Fruit fly (Drosophila melanogaster): ENCODE results near the gene CG32269.

The CG32269 gene

dm6 chr3L:3172445-3172844 lies 36.3 kb downstream of the CG32269 start, which contains the start of gene CG14963:
CG14963 (minus strand) TSS chr3L:3172545.
- TF ChIP-seq en (GFP tag; optimal IDR thresholded peaks at IDR 0.05) (no peak), CG4404 (GFP tag; IDR thresholded peaks at IDR 0.05) (no peak), pros (GFP tag; optimal IDR thresholded peaks at IDR 0.05) (no peak), ato (GFP tag; IDR thresholded peaks at IDR 0.05; ENCODE audit: partially characterized antibody) (no peak), CG6654 (GFP tag; optimal IDR thresholded peaks at IDR 0.05) (no peak), lbe (GFP tag; optimal IDR thresholded peaks at IDR 0.05) (no peak), CG30020 (tag; optimal IDR thresholded peaks at IDR 0.05) (no peak), ara (GFP tag; IDR thresholded peaks at IDR 0.05) (no peak), CG1602 (GFP tag; optimal IDR thresholded peaks at IDR 0.05) (no peak), CG2875 (GFP tag; optimal IDR thresholded peaks at IDR 0.05) (no peak), tll (GFP tag; optimal IDR thresholded peaks at IDR 0.05) (no peak), fd102C (GFP tag; optimal IDR thresholded peaks at IDR 0.05) (no peak), salm (tag; optimal IDR thresholded peaks at IDR 0.05) (no peak), CG5180 (GFP tag; optimal IDR thresholded peaks at IDR 0.05) (no peak), zfh1 (GFP tag; IDR thresholded peaks at IDR 0.05) (no peak), Atf6 (GFP tag; IDR thresholded peaks at IDR 0.05) (no peak), MESR4 (GFP tag; optimal IDR thresholded peaks at IDR 0.05) (no peak), CG3847 (GFP tag; IDR thresholded peaks at IDR 0.05) (no peak), tx (GFP tag; optimal IDR thresholded peaks at IDR 0.05) (no peak), Oaz (GFP tag; IDR thresholded peaks at IDR 0.05) (no peak)

- TF ChIP-seq CG3726 (GFP tag; IDR thresholded peaks at IDR 0.05) (no peak), CG14710 (tag; optimal IDR thresholded peaks at IDR 0.05) (peak; percentile 18), hbn (GFP tag; IDR thresholded peaks at IDR 0.05; ENCODE audit: partially characterized antibody) (no peak), CG1792 (GFP tag; optimal IDR thresholded peaks at IDR 0.05) (no peak), trem (tag; optimal IDR thresholded peaks at IDR 0.05) (peak; percentile 41), YL-1 (GFP tag; optimal IDR thresholded peaks at IDR 0.05) (peak; percentile 40), HLH4C (GFP tag; IDR thresholded peaks at IDR 0.05; ENCODE audit: partially characterized antibody) (no peak), CG14050 (GFP tag; IDR thresholded peaks at IDR 0.05) (no peak), CG6683 (GFP tag; optimal IDR thresholded peaks at IDR 0.05) (no peak), Max (GFP tag; optimal IDR thresholded peaks at IDR 0.05) (peak; percentile 9), MBD-R2 (GFP tag; IDR thresholded peaks at IDR 0.05) (peak; percentile 19; the same call in 1 of the 2 replicates), ewg (GFP tag; optimal IDR thresholded peaks at IDR 0.05) (no peak), trh (GFP tag; optimal IDR thresholded peaks at IDR 0.05) (no peak), Bteb2 (GFP tag; optimal IDR thresholded peaks at IDR 0.05) (no peak), E2f1 (GFP tag; IDR thresholded peaks at IDR 0.05) (no peak), Dek (tag; optimal IDR thresholded peaks at IDR 0.05) (no peak), stwl (tag; optimal IDR thresholded peaks at IDR 0.05) (peak; percentile 41), Opbp (GFP tag; IDR thresholded peaks at IDR 0.05; ENCODE audit: partially characterized antibody) (no peak), CG9797 (GFP tag; optimal IDR thresholded peaks at IDR 0.05) (peak; percentile 52), Hr78 (GFP tag; optimal IDR thresholded peaks at IDR 0.05) (no peak), Spps (tag; optimal IDR thresholded peaks at IDR 0.05) (no peak), pzg (GFP tag; optimal IDR thresholded peaks at IDR 0.05) (peak; percentile 9), Myb (GFP tag; optimal IDR thresholded peaks at IDR 0.05) (peak; percentile 7), phol (tag; optimal IDR thresholded peaks at IDR 0.05) (no peak), cg (GFP tag; optimal IDR thresholded peaks at IDR 0.05) (no peak), Hey (tag; optimal IDR thresholded peaks at IDR 0.05) (no peak), knrl (GFP tag; IDR thresholded peaks at IDR 0.05; ENCODE audit: partially characterized antibody) (no peak), Elba2 (GFP tag; optimal IDR thresholded peaks at IDR 0.05) (no peak), MESR4 (GFP tag; optimal IDR thresholded peaks at IDR 0.05) (peak; percentile 47), CG13123 (GFP tag; optimal IDR thresholded peaks at IDR 0.05) (no peak), chn (GFP tag; optimal IDR thresholded peaks at IDR 0.05) (no peak)
Observed at dm6 chr3L:3169107-3169506, 39.7 kb downstream of the CG32269 start, which contains the start of the genes CG32278 and CG32281. CG32278 (plus strand) TSS chr3L:3169286. CG32281 (plus strand) TSS chr3L:3169375.
